Worm (Caenorhabditis elegans) whole organism, early embryonic: Measurements from ENCODE around the gene C53D6.7.

Source experiments
- aly-1 ChIP-seq: sonication (generic microtip); optimal IDR thresholded peaks from 2 replicates; lab custom pipeline; 2016; ENCODE audit warnings: missing genetic modification characterization, missing compliant biosample characterization
- ama-1 ChIP-seq: fragments of 150-350 bp; optimal IDR thresholded peaks from 2 replicates; lab custom pipeline; 2014

Gene C53D6.7

ce11 chrIV:8986761-8987316 is 50.1 kb downstream of the C53D6.7 start, which contains the start of gene bre-1:
Gene bre-1, plus strand, starts transcription at chrIV:8987266.
- TF ChIP-seq aly-1 (tag; lab: Kevin White, UChicago) (no peak), ama-1 (lab: Kevin White, UChicago) (no peak)
